Fruit fly (Drosophila melanogaster) whole organism, embryonic: ENCODE measurements around the gene Psn.

ENCODE experiments used
- Aef1 ChIP-seq: fragments of 200-800 bp; sonication (Bioruptor generic); IDR thresholded peaks from 3 replicates; pipeline ENCODE4 v1.3.6; 2022; ENCODE audit warnings: missing biosample characterization, missing genetic modification characterization
- CG10147 ChIP-seq: fragments of 200-800 bp; sonication (Bioruptor generic); optimal IDR thresholded peaks from 2 replicates; lab custom pipeline; 2019; ENCODE audit warnings: missing biosample characterization, mild to moderate bottlenecking, missing genetic modification characterization, moderate library complexity
- CG11247 ChIP-seq: fragments of 200-800 bp; sonication (Bioruptor generic); IDR thresholded peaks from 2 replicates; pipeline ENCODE4 v1.3.6; 2022; ENCODE audit warnings: missing biosample characterization, missing genetic modification characterization
- CG11504 ChIP-seq: fragments of 200-800 bp; sonication (Bioruptor generic); optimal IDR thresholded peaks from 3 replicates; lab custom pipeline; 2019; ENCODE audit warnings: missing biosample characterization, mild to moderate bottlenecking, missing genetic modification characterization, moderate library complexity
- CG12236 ChIP-seq: fragments of 200-800 bp; sonication (Bioruptor generic); optimal IDR thresholded peaks from 2 replicates; lab custom pipeline; 2016; ENCODE audit warnings: missing biosample characterization, missing genetic modification characterization
- CG13424 ChIP-seq: fragments of 200-800 bp; sonication (Bioruptor generic); optimal IDR thresholded peaks from 2 replicates; lab custom pipeline; 2019; ENCODE audit warnings: missing biosample characterization, mild to moderate bottlenecking, missing genetic modification characterization, moderate library complexity
- CG13775 ChIP-seq: fragments of 200-800 bp; sonication (Bioruptor generic); optimal IDR thresholded peaks from 3 replicates; lab custom pipeline; 2017; ENCODE audit warnings: missing biosample characterization, mild to moderate bottlenecking, missing genetic modification characterization
- CG14014 ChIP-seq: fragments of 200-800 bp; sonication (Bioruptor generic); IDR thresholded peaks from 2 replicates; pipeline ENCODE4 v1.3.6; 2022; ENCODE audit warnings: missing biosample characterization, missing genetic modification characterization
- CG14667 ChIP-seq: fragments of 200-800 bp; sonication (Bioruptor generic); IDR thresholded peaks from 2 replicates; pipeline ENCODE4 v1.3.6; 2022; ENCODE audit warnings: missing biosample characterization, missing genetic modification characterization
- CG1602 ChIP-seq: fragments of 200-800 bp; sonication (Bioruptor generic); optimal IDR thresholded peaks from 3 replicates; lab custom pipeline; 2016; ENCODE audit warnings: missing biosample characterization, missing genetic modification characterization
- CG17568 ChIP-seq: fragments of 200-800 bp; sonication (Bioruptor generic); optimal IDR thresholded peaks from 2 replicates; lab custom pipeline; 2018; ENCODE audit warnings: missing biosample characterization, mild to moderate bottlenecking, missing genetic modification characterization, moderate library complexity
- CG17612 ChIP-seq: fragments of 200-800 bp; sonication (Bioruptor generic); IDR thresholded peaks from 2 replicates; pipeline ENCODE4 v1.3.6; 2022; ENCODE audit warnings: missing biosample characterization, missing genetic modification characterization
- CG2875 ChIP-seq: fragments of 200-800 bp; sonication (Bioruptor generic); optimal IDR thresholded peaks from 2 replicates; lab custom pipeline; 2017; ENCODE audit warnings: missing biosample characterization, mild to moderate bottlenecking, missing genetic modification characterization, missing genetic modification reagents
- CG31365 ChIP-seq: fragments of 200-800 bp; sonication (Bioruptor generic); optimal IDR thresholded peaks from 2 replicates; lab custom pipeline; 2018; ENCODE audit warnings: missing biosample characterization, mild to moderate bottlenecking, missing genetic modification characterization
- CG33213 ChIP-seq: fragments of 200-800 bp; sonication (Bioruptor generic); optimal IDR thresholded peaks from 3 replicates; lab custom pipeline; 2016; ENCODE audit warnings: missing biosample characterization, missing genetic modification characterization
- CG4360 ChIP-seq: fragments of 200-800 bp; sonication (Bioruptor generic); IDR thresholded peaks from 2 replicates; pipeline ENCODE4 v1.3.6; 2022; ENCODE audit warnings: missing biosample characterization, missing genetic modification characterization
- CG4424 ChIP-seq: fragments of 200-800 bp; sonication (Bioruptor generic); optimal IDR thresholded peaks from 3 replicates; lab custom pipeline; 2016; ENCODE audit warnings: missing biosample characterization, missing genetic modification characterization
- CG4854 ChIP-seq: fragments of 200-800 bp; sonication (Bioruptor generic); optimal IDR thresholded peaks from 2 replicates; lab custom pipeline; 2016; ENCODE audit warnings: missing biosample characterization, missing genetic modification characterization, inconsistent platforms
- CG6683 ChIP-seq: fragments of 200-800 bp; sonication (Bioruptor generic); optimal IDR thresholded peaks from 2 replicates; lab custom pipeline; 2017; ENCODE audit warnings: missing biosample characterization, mild to moderate bottlenecking, missing genetic modification characterization, missing genetic modification reagents
- CG6689 ChIP-seq: fragments of 200-800 bp; sonication (Bioruptor generic); IDR thresholded peaks from 2 replicates; pipeline ENCODE4 v1.3.6; 2022; ENCODE audit warnings: missing biosample characterization, missing genetic modification characterization
- CG6813 ChIP-seq: fragments of 200-800 bp; sonication (Bioruptor generic); optimal IDR thresholded peaks from 2 replicates; lab custom pipeline; 2017; ENCODE audit warnings: missing biosample characterization, missing genetic modification characterization, mild to moderate bottlenecking, moderate library complexity, missing genetic modification reagents
- CG9609 ChIP-seq: fragments of 200-800 bp; sonication (Bioruptor generic); optimal IDR thresholded peaks from 3 replicates; lab custom pipeline; 2016; ENCODE audit warnings: missing biosample characterization, missing genetic modification characterization
- CrebB ChIP-seq: fragments of 200-800 bp; sonication (Bioruptor generic); optimal IDR thresholded peaks from 3 replicates; lab custom pipeline; 2018; ENCODE audit warnings: missing biosample characterization, mild to moderate bottlenecking, missing genetic modification characterization
- Dek ChIP-seq: fragments of 200-800 bp; sonication (Bioruptor generic); optimal IDR thresholded peaks from 3 replicates; lab custom pipeline; 2019; ENCODE audit warnings: missing biosample characterization, mild to moderate bottlenecking, missing genetic modification characterization, moderate library complexity
- Dll ChIP-seq: fragments of 200-800 bp; sonication (Bioruptor generic); IDR thresholded peaks from 4 replicates; pipeline ENCODE4 v1.3.6; 2022; ENCODE audit warnings: missing biosample characterization, missing genetic modification characterization; ENCODE audit not compliant: partially characterized antibody
- ERR ChIP-seq: fragments of 200-800 bp; sonication (Bioruptor generic); optimal IDR thresholded peaks from 2 replicates; lab custom pipeline; 2016; ENCODE audit warnings: missing biosample characterization, missing genetic modification characterization
- Gug ChIP-seq: fragments of 200-800 bp; sonication (Bioruptor generic); IDR thresholded peaks from 4 replicates; pipeline ENCODE4 v1.3.6; 2022; ENCODE audit warnings: missing biosample characterization, missing genetic modification characterization
- Hmr ChIP-seq: fragments of 200-800 bp; sonication (Bioruptor generic); optimal IDR thresholded peaks from 3 replicates; lab custom pipeline; 2017; ENCODE audit warnings: mild to moderate bottlenecking, missing biosample characterization, missing genetic modification reagents, missing genetic modification characterization
- Jarid2 ChIP-seq: fragments of 200-800 bp; sonication (Bioruptor generic); optimal IDR thresholded peaks from 3 replicates; lab custom pipeline; 2017; ENCODE audit warnings: mild to moderate bottlenecking, missing biosample characterization, missing genetic modification reagents, missing genetic modification characterization
- Oaz ChIP-seq: fragments of 200-800 bp; sonication (Bioruptor generic); IDR thresholded peaks from 2 replicates; pipeline ENCODE4 v1.3.6; 2022; ENCODE audit warnings: missing biosample characterization, missing genetic modification characterization
- Sox100B ChIP-seq: fragments of 200-800 bp; sonication (Bioruptor generic); optimal IDR thresholded peaks from 3 replicates; lab custom pipeline; 2018; ENCODE audit warnings: missing biosample characterization, mild to moderate bottlenecking, missing genetic modification characterization
- Spps ChIP-seq: fragments of 200-800 bp; sonication (Bioruptor generic); optimal IDR thresholded peaks from 2 replicates; lab custom pipeline; 2018; ENCODE audit warnings: missing biosample characterization, mild to moderate bottlenecking, missing genetic modification characterization
- Trl ChIP-seq, 3 experiments: fragments of >200 bp in 2 of 3; fragments of 200-800 bp in 1 of 3; sonication (Bioruptor generic) in 1 of 3; optimal IDR thresholded peaks; 2 replicates in 1 of 3; 3 replicates in 2 of 3; lab custom pipeline; 2016 to 2017; ENCODE audit warnings: missing biosample characterization in 1 of 3, missing genetic modification characterization in 1 of 3
- aop ChIP-seq: fragments of 200-800 bp; sonication (Bioruptor generic); IDR thresholded peaks from 2 replicates; pipeline ENCODE4 v1.3.6; 2022; ENCODE audit warnings: missing biosample characterization, missing genetic modification characterization
- bsh ChIP-seq, 2 experiments: fragments of 200-800 bp; sonication (Bioruptor generic); optimal IDR thresholded peaks; 2 replicates each; lab custom pipeline; 2017 to 2018; ENCODE audit warnings: mild to moderate bottlenecking in 2 of 2, missing biosample characterization in 2 of 2, missing genetic modification characterization in 2 of 2, moderate library complexity in 1 of 2
- crc ChIP-seq: fragments of 200-800 bp; sonication (Bioruptor generic); optimal IDR thresholded peaks from 2 replicates; lab custom pipeline; 2016; ENCODE audit warnings: missing biosample characterization, missing genetic modification characterization
- crp ChIP-seq, 2 experiments: fragments of 200-800 bp; sonication (Bioruptor generic); optimal IDR thresholded peaks; 2 replicates in 1 of 2; 3 replicates in 1 of 2; lab custom pipeline; 2017; ENCODE audit warnings: missing biosample characterization in 2 of 2, missing genetic modification characterization in 2 of 2, mild to moderate bottlenecking in 1 of 2, moderate library complexity in 1 of 2
- emc ChIP-seq: fragments of 200-800 bp; sonication (Bioruptor generic); optimal IDR thresholded peaks from 2 replicates; lab custom pipeline; 2016; ENCODE audit warnings: missing biosample characterization, missing genetic modification characterization
- eve ChIP-seq, 2 experiments: fragments of >200 bp; optimal IDR thresholded peaks; 2 replicates each; lab custom pipeline; 2017; ENCODE audit warnings: missing biosample characterization in 2 of 2, missing genetic modification characterization in 2 of 2
- ewg ChIP-seq: fragments of 200-800 bp; sonication (Bioruptor generic); optimal IDR thresholded peaks from 3 replicates; lab custom pipeline; 2017; ENCODE audit warnings: mild to moderate bottlenecking, missing biosample characterization, missing genetic modification reagents, missing genetic modification characterization
- fd96Cb ChIP-seq: fragments of 200-800 bp; sonication (Bioruptor generic); optimal IDR thresholded peaks from 2 replicates; lab custom pipeline; 2018; ENCODE audit warnings: missing biosample characterization, mild to moderate bottlenecking, missing genetic modification characterization, moderate library complexity
- fu2 ChIP-seq: fragments of 200-800 bp; sonication (Bioruptor generic); optimal IDR thresholded peaks from 2 replicates; lab custom pipeline; 2016; ENCODE audit warnings: missing biosample characterization, missing genetic modification characterization
- ind ChIP-seq: fragments of 200-800 bp; sonication (Bioruptor generic); optimal IDR thresholded peaks from 3 replicates; lab custom pipeline; 2016; ENCODE audit warnings: missing biosample characterization, missing genetic modification characterization
- lbe ChIP-seq: fragments of 200-800 bp; sonication (Bioruptor generic); optimal IDR thresholded peaks from 2 replicates; lab custom pipeline; 2016; ENCODE audit warnings: missing biosample characterization, mild to moderate bottlenecking, missing genetic modification characterization
- mld ChIP-seq: fragments of 200-800 bp; sonication (Bioruptor generic); IDR thresholded peaks from 3 replicates; pipeline ENCODE4 v1.3.6; 2022; ENCODE audit warnings: missing biosample characterization, missing genetic modification characterization; ENCODE audit not compliant: partially characterized antibody
- org-1 ChIP-seq: fragments of 200-800 bp; sonication (Bioruptor generic); optimal IDR thresholded peaks from 2 replicates; lab custom pipeline; 2017; ENCODE audit warnings: missing biosample characterization, missing genetic modification characterization
- sc ChIP-seq, 3 experiments: fragments of >200 bp in 2 of 3; fragments of 200-800 bp in 1 of 3; sonication (Bioruptor generic) in 1 of 3; optimal IDR thresholded peaks; 2 replicates in 2 of 3; 3 replicates in 1 of 3; lab custom pipeline; 2017; ENCODE audit warnings: mild to moderate bottlenecking in 1 of 3, missing biosample characterization in 1 of 3, missing genetic modification characterization in 1 of 3, missing genetic modification reagents in 1 of 3
- tll ChIP-seq, 2 experiments: fragments of 200-800 bp in 1 of 2; fragments of >200 bp in 1 of 2; sonication (Bioruptor generic) in 1 of 2; optimal IDR thresholded peaks; 2 replicates each; lab custom pipeline; 2017 to 2019; ENCODE audit warnings: missing biosample characterization in 2 of 2, missing genetic modification characterization in 2 of 2, mild to moderate bottlenecking in 1 of 2, moderate library complexity in 1 of 2
- unpg ChIP-seq: fragments of 200-800 bp; sonication (Bioruptor generic); optimal IDR thresholded peaks from 3 replicates; lab custom pipeline; 2018; ENCODE audit warnings: missing biosample characterization, mild to moderate bottlenecking, missing genetic modification characterization, moderate library complexity
- yki ChIP-seq: fragments of >200 bp; optimal IDR thresholded peaks from 3 replicates; lab custom pipeline; 2018

Gene Psn

dm6 chr3L:20447957-20448356 lies 15.7 kb downstream of the Psn start (continued):
- TF ChIP-seq bsh (GFP tag; optimal IDR thresholded peaks at IDR 0.05; lab: Kevin White, UChicago) (peak in 1 of 2 experiments; percentile 5), CG11504 (peak; percentile 17), yki (lab: Kevin White, UChicago) (no peak), CG13424 (tag; lab: Kevin White, UChicago) (peak; percentile 27), aop (GFP tag; lab: Robert Waterston, UW) (no peak), CG4360 (GFP tag; lab: Robert Waterston, UW) (no peak), Hmr (GFP tag; lab: Kevin White, UChicago) (peak; percentile 69), CG13775 (GFP tag; lab: Kevin White, UChicago) (no peak), emc (GFP tag; lab: Kevin White, UChicago) (no peak), CG1602 (GFP tag; lab: Kevin White, UChicago) (no peak), Dek (tag; lab: Kevin White, UChicago) (peak; percentile 30), CG4424 (no peak), Spps (tag; lab: Kevin White, UChicago) (no peak), CG6683 (GFP tag; lab: Kevin White, UChicago) (peak; percentile 20), CrebB (tag; lab: Kevin White, UChicago) (peak; percentile 59), CG2875 (no peak), fd96Cb (tag; lab: Kevin White, UChicago) (no peak), sc (optimal IDR thresholded peaks at IDR 0.05; lab: Kevin White, UChicago) (no peak), sc (GFP tag; optimal IDR thresholded peaks at IDR 0.05; lab: Kevin White, UChicago) (no peak), CG9609 (no peak), Oaz (GFP tag; lab: Robert Waterston, UW) (no peak), eve (GFP tag; optimal IDR thresholded peaks at IDR 0.05; lab: Kevin White, UChicago) (no peak), Sox100B (GFP tag; lab: Kevin White, UChicago) (peak; percentile 54), Gug (GFP tag; lab: Robert Waterston, UW) (no peak), ERR (GFP tag; lab: Kevin White, UChicago) (no peak), Aef1 (GFP tag; lab: Robert Waterston, UW) (no peak), CG17612 (GFP tag; lab: Robert Waterston, UW) (no peak), CG31365 (peak; percentile 36), tll (GFP tag; optimal IDR thresholded peaks at IDR 0.05; lab: Kevin White, UChicago) (no peak), CG33213 (GFP tag; lab: Kevin White, UChicago) (no peak), CG14014 (GFP tag; lab: Robert Waterston, UW) (no peak), CG4854 (GFP tag; lab: Kevin White, UChicago) (no peak), fu2 (GFP tag; lab: Kevin White, UChicago) (no peak), ind (GFP tag; lab: Kevin White, UChicago) (no peak), Trl (optimal IDR thresholded peaks at IDR 0.05; lab: Kevin White, UChicago) (no peak), Trl (GFP tag; optimal IDR thresholded peaks at IDR 0.05; lab: Kevin White, UChicago) (no peak), CG14667 (GFP tag; lab: Robert Waterston, UW) (no peak), lbe (peak; percentile 61), crp (GFP tag; optimal IDR thresholded peaks at IDR 0.05; lab: Kevin White, UChicago) (no peak), CG17568 (peak; percentile 68), CG12236 (no peak), ewg (no peak), org-1 (GFP tag; lab: Kevin White, UChicago) (no peak), CG6813 (GFP tag; lab: Kevin White, UChicago) (peak; percentile 83), crc (GFP tag; lab: Kevin White, UChicago) (no peak), CG10147 (GFP tag; lab: Kevin White, UChicago) (peak; percentile 62), Jarid2 (GFP tag; lab: Kevin White, UChicago) (peak; percentile 0), CG6689 (GFP tag; lab: Robert Waterston, UW) (no peak), mld (GFP tag; lab: Robert Waterston, UW) (no peak), CG11247 (GFP tag; lab: Robert Waterston, UW) (no peak), unpg (GFP tag; lab: Kevin White, UChicago) (peak; percentile 54), Dll (GFP tag; lab: Robert Waterston, UW) (no peak)
